Worm (Caenorhabditis elegans) whole organism, L4 larva: ENCODE measurements around the gene EGAP1.5.

Experiments
- F10B5.3 ChIP-seq: sonication (generic microtip); optimal IDR thresholded peaks from 2 replicates; lab custom pipeline; 2016; ENCODE audit warnings: mild to moderate bottlenecking, missing genetic modification characterization, missing compliant biosample characterization
- F37D6.2 ChIP-seq: sonication (generic microtip); optimal IDR thresholded peaks from 2 replicates; lab custom pipeline; 2016; ENCODE audit warnings: mild to moderate bottlenecking, missing genetic modification characterization, missing compliant biosample characterization
- F44E2.7 ChIP-seq: fragments of 200-800 bp; sonication (Bioruptor generic); IDR thresholded peaks from 2 replicates; pipeline ENCODE4 v2.1.2; 2022; ENCODE audit warnings: missing genetic modification characterization, missing compliant biosample characterization
- F49E8.2 ChIP-seq: sonication (generic microtip); optimal IDR thresholded peaks from 2 replicates; lab custom pipeline; 2016; ENCODE audit warnings: missing compliant biosample characterization, mild to moderate bottlenecking, missing genetic modification characterization, borderline replicate concordance
- R02D3.7 ChIP-seq: fragments of 150-350 bp; sonication (generic microtip); optimal IDR thresholded peaks from 3 replicates; lab custom pipeline; 2014; ENCODE audit warnings: missing biosample characterization, missing genetic modification characterization
- T26A8.4 ChIP-seq: fragments of 200-800 bp; sonication (Bioruptor generic); IDR thresholded peaks from 2 replicates; pipeline ENCODE4 v1.3.6; 2022; ENCODE audit warnings: missing genetic modification characterization, missing compliant biosample characterization
- Y5F2A.4 ChIP-seq: fragments of 200-800 bp; sonication (Bioruptor generic); optimal IDR thresholded peaks from 2 replicates; lab custom pipeline; 2018; ENCODE audit warnings: mild to moderate bottlenecking, missing genetic modification characterization, missing compliant biosample characterization
- ZK337.2 ChIP-seq: fragments of 200-800 bp; sonication (Bioruptor generic); IDR thresholded peaks from 2 replicates; pipeline ENCODE4 v1.3.6; 2022; ENCODE audit warnings: missing genetic modification reagents, missing genetic modification characterization, missing compliant biosample characterization
- aha-1 ChIP-seq: fragments of 150-350 bp; peaks from one replicate; lab custom pipeline; 2014; ENCODE audit warnings: missing biosample characterization, missing genetic modification characterization
- aly-2 ChIP-seq: sonication (generic microtip); optimal IDR thresholded peaks from 2 replicates; lab custom pipeline; 2018; ENCODE audit warnings: missing biosample characterization, missing genetic modification characterization
- attf-4 ChIP-seq: sonication (generic microtip); optimal IDR thresholded peaks from 3 replicates; lab custom pipeline; 2017; ENCODE audit warnings: missing biosample characterization, missing genetic modification characterization
- ceh-20 ChIP-seq: fragments of 200-800 bp; sonication (Bioruptor generic); IDR thresholded peaks from 2 replicates; pipeline ENCODE4 v1.3.6; 2022; ENCODE audit warnings: missing genetic modification reagents, missing genetic modification characterization, missing compliant biosample characterization
- cey-2 ChIP-seq: sonication (generic microtip); optimal IDR thresholded peaks from 3 replicates; lab custom pipeline; 2017; ENCODE audit warnings: missing genetic modification characterization, mild to moderate bottlenecking, missing compliant biosample characterization, antibody characterized with exemption, borderline replicate concordance; ENCODE audit not compliant: insufficient read depth
- ctbp-1 ChIP-seq: fragments of 200-800 bp; sonication (Bioruptor generic); IDR thresholded peaks from 2 replicates; pipeline ENCODE4 v1.3.6; 2022; ENCODE audit warnings: missing genetic modification reagents, missing genetic modification characterization, missing compliant biosample characterization
- daf-16 ChIP-seq, 3 experiments: sonication (generic microtip); optimal IDR thresholded peaks; 2 replicates each; lab custom pipeline; 2016 to 2017; ENCODE audit warnings: missing genetic modification characterization in 3 of 3, missing genetic modification reagents in 3 of 3, mild to moderate bottlenecking in 2 of 3, missing compliant biosample characterization in 2 of 3, missing biosample characterization in 1 of 3, moderate library complexity in 1 of 3
- dmd-6 ChIP-seq: fragments of 200-800 bp; sonication (Bioruptor generic); IDR thresholded peaks from 2 replicates; pipeline ENCODE4 v1.3.6; 2022; ENCODE audit warnings: missing genetic modification reagents, missing genetic modification characterization, missing compliant biosample characterization
- dve-1 ChIP-seq: sonication (generic microtip); optimal IDR thresholded peaks from 2 replicates; lab custom pipeline; 2017; ENCODE audit warnings: antibody characterized with exemption, mild to moderate bottlenecking, missing genetic modification characterization, missing compliant biosample characterization; ENCODE audit not compliant: insufficient read depth
- egl-43 ChIP-seq: fragments of 200-800 bp; sonication (Bioruptor generic); IDR thresholded peaks from 2 replicates; pipeline ENCODE4 v1.3.6; 2022; ENCODE audit warnings: missing genetic modification reagents, missing genetic modification characterization, missing compliant biosample characterization
- fkh-10 ChIP-seq: fragments of 150-350 bp; optimal IDR thresholded peaks from 2 replicates; lab custom pipeline; 2014; ENCODE audit warnings: missing biosample characterization, missing genetic modification reagents, missing genetic modification characterization
- hif-1 ChIP-seq, 2 experiments: sonication (generic microtip); optimal IDR thresholded peaks; 2 replicates each; lab custom pipeline; 2016 to 2017; ENCODE audit warnings: missing compliant biosample characterization in 2 of 2, missing genetic modification characterization in 2 of 2, missing genetic modification reagents in 2 of 2, missing genotype in 2 of 2, mild to moderate bottlenecking in 1 of 2
- hlh-11 ChIP-seq: fragments of 200-800 bp; sonication (Bioruptor generic); optimal IDR thresholded peaks from 2 replicates; lab custom pipeline; 2018; ENCODE audit warnings: mild to moderate bottlenecking, missing genetic modification characterization, missing compliant biosample characterization
- hlh-30 ChIP-seq: sonication (generic microtip); optimal IDR thresholded peaks from 2 replicates; lab custom pipeline; 2017; ENCODE audit warnings: antibody characterized with exemption, mild to moderate bottlenecking, missing genetic modification characterization, missing compliant biosample characterization; ENCODE audit not compliant: insufficient read depth
- hmg-1.1 ChIP-seq: fragments of 200-800 bp; sonication (Bioruptor generic); IDR thresholded peaks from 2 replicates; pipeline ENCODE4 v1.3.6; 2022; ENCODE audit warnings: missing genetic modification reagents, missing genetic modification characterization, missing compliant biosample characterization
- lin-13 ChIP-seq: fragments of 150-350 bp; optimal IDR thresholded peaks from 2 replicates; lab custom pipeline; 2014; ENCODE audit warnings: missing biosample characterization, missing genetic modification reagents, missing genetic modification characterization
- lsy-2 ChIP-seq, 2 experiments: fragments of 150-350 bp in 1 of 2; sonication (generic microtip) in 1 of 2; optimal IDR thresholded peaks; 2 replicates each; lab custom pipeline; 2014 to 2017; ENCODE audit warnings: missing biosample characterization in 2 of 2, missing genetic modification characterization in 2 of 2
- madf-9 ChIP-seq: fragments of 200-800 bp; sonication (Bioruptor generic); conservative IDR thresholded peaks from 2 replicates; pipeline ENCODE4 v1.3.6; 2022; ENCODE audit warnings: missing genetic modification reagents, missing genetic modification characterization, missing compliant biosample characterization
- mep-1 ChIP-seq: fragments of 150-350 bp; sonication (generic microtip); optimal IDR thresholded peaks from 3 replicates; lab custom pipeline; 2014; ENCODE audit warnings: missing biosample characterization, missing genetic modification characterization
- mes-2 ChIP-seq: sonication (generic microtip); optimal IDR thresholded peaks from 2 replicates; lab custom pipeline; 2016; ENCODE audit warnings: missing genotype, mild to moderate bottlenecking, missing genetic modification characterization, missing compliant biosample characterization; ENCODE audit not compliant: poor library complexity, severe bottlenecking
- nhr-11 ChIP-seq: fragments of 150-350 bp; optimal IDR thresholded peaks from 2 replicates; lab custom pipeline; 2014; ENCODE audit warnings: missing biosample characterization, missing genetic modification characterization
- nhr-25 ChIP-seq: sonication (generic microtip); optimal IDR thresholded peaks from 2 replicates; lab custom pipeline; 2017; ENCODE audit warnings: missing genetic modification characterization, mild to moderate bottlenecking, missing compliant biosample characterization, antibody characterized with exemption, moderate library complexity, borderline replicate concordance; ENCODE audit not compliant: insufficient read depth
- nhr-28 ChIP-seq: fragments of 150-350 bp; optimal IDR thresholded peaks from 2 replicates; lab custom pipeline; 2014; ENCODE audit warnings: missing biosample characterization, missing genetic modification characterization
- pha-4 ChIP-seq, 2 experiments: fragments of 150-350 bp in 1 of 2; fragments of 200-800 bp in 1 of 2; sonication (Bioruptor generic) in 1 of 2; IDR thresholded peaks in 1 of 2; optimal IDR thresholded peaks in 1 of 2; 2 replicates each; pipeline versions ENCODE4 v1.3.6 to Lab custom; 2014 to 2022; ENCODE audit warnings: missing genetic modification characterization in 2 of 2, missing genetic modification reagents in 2 of 2, missing biosample characterization in 1 of 2, missing compliant biosample characterization in 1 of 2
- php-3 ChIP-seq: fragments of 200-800 bp; sonication (Bioruptor generic); IDR thresholded peaks from 2 replicates; pipeline ENCODE4 v1.3.6; 2022; ENCODE audit warnings: missing genetic modification reagents, missing genetic modification characterization, missing compliant biosample characterization
- rbr-2 ChIP-seq: sonication (generic microtip); optimal IDR thresholded peaks from 2 replicates; lab custom pipeline; 2016; ENCODE audit warnings: missing genotype, missing genetic modification characterization, missing compliant biosample characterization
- set-16 ChIP-seq: fragments of 200-800 bp; sonication (Bioruptor generic); IDR thresholded peaks from 2 replicates; pipeline ENCODE4 v1.3.6; 2022; ENCODE audit warnings: missing genetic modification reagents, missing genetic modification characterization, missing compliant biosample characterization
- unc-39 ChIP-seq: sonication (generic microtip); optimal IDR thresholded peaks from 2 replicates; lab custom pipeline; 2017; ENCODE audit warnings: missing biosample characterization, missing genetic modification characterization
- unc-62 ChIP-seq, 3 experiments: fragments of 150-350 bp in 1 of 3; sonication (generic microtip); optimal IDR thresholded peaks in 2 of 3; peaks in 1 of 3; 1 replicate in 1 of 3; 2 replicates in 2 of 3; lab custom pipeline; 2014 to 2017; ENCODE audit warnings: missing biosample characterization in 3 of 3, missing genetic modification characterization in 3 of 3, missing genetic modification reagents in 3 of 3, missing genotype in 1 of 3
- zag-1 ChIP-seq: fragments of 150-350 bp; optimal IDR thresholded peaks from 2 replicates; lab custom pipeline; 2014; ENCODE audit warnings: missing biosample characterization, missing genetic modification characterization
- zfp-3 ChIP-seq: fragments of 200-800 bp; sonication (Bioruptor generic); conservative IDR thresholded peaks from 2 replicates; pipeline ENCODE4 v1.3.6; 2022; ENCODE audit warnings: missing genetic modification reagents, missing genetic modification characterization, missing compliant biosample characterization
- zip-2 ChIP-seq: fragments of 150-350 bp; optimal IDR thresholded peaks from 2 replicates; lab custom pipeline; 2014; ENCODE audit warnings: missing biosample characterization, missing genetic modification characterization

EGAP1.5 gene

DNA sequence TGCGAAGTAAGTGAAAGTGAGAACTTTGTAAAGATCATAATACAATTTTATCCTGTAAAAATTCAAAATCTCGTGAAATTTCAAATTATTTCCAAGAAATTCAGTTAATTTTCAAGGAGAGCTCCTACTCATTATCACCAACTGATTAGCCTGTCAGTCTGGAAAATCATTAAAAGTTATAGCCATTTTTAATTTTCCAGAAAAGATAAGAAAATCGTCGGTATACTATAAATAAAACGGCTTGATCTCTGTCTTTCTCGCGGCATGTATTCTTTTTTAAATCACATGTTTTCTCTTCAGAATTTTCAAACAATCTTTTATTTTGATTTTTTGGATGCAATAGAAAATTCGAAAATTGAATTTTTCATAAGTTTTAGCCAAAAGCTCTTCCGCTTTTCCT lies 17.5 kb downstream of the EGAP1.5 start:
- TF ChIP-seq php-3 (GFP tag; lab: Robert Waterston, UW) (peak; percentile 60; the same call in 1 of the 2 replicates), nhr-11 (tag; lab: Kevin White, UChicago) (no peak), dmd-6 (GFP tag; lab: Robert Waterston, UW) (peak; percentile 32; the same call in 1 of the 2 replicates), madf-9 (no peak), Y5F2A.4 (GFP tag; lab: Kevin White, UChicago) (no peak), nhr-25 (tag; lab: Kevin White, UChicago) (no peak), F37D6.2 (tag; lab: Kevin White, UChicago) (no peak), dve-1 (tag; lab: Kevin White, UChicago) (peak; percentile 43)

- TF ChIP-seq Y5F2A.4 (GFP tag; lab: Kevin White, UChicago) (no peak), nhr-11 (tag; lab: Kevin White, UChicago) (peak; percentile 4), rbr-2 (tag; lab: Kevin White, UChicago) (peak; percentile 36), zfp-3 (no peak), cey-2 (no peak), attf-4 (no peak), nhr-28 (tag; lab: Kevin White, UChicago) (no peak), dmd-6 (GFP tag; lab: Robert Waterston, UW) (peak; percentile 10; the same call in 1 of the 2 replicates), hmg-1.1 (GFP tag; lab: Robert Waterston, UW) (peak; percentile 59), daf-16 (GFP tag; optimal IDR thresholded peaks at IDR 0.05; lab: Kevin White, UChicago) (peak in 1 of 2 experiments; percentile 56), daf-16 (tag; optimal IDR thresholded peaks at IDR 0.05; lab: Kevin White, UChicago) (no peak), set-16 (GFP tag; lab: Robert Waterston, UW) (peak; percentile 48; the same call in 1 of the 2 replicates), pha-4 (GFP tag; IDR thresholded peaks at IDR 0.05; lab: Robert Waterston, UW) (peak; percentile 42; the same call in 1 of the 2 replicates), pha-4 (tag; optimal IDR thresholded peaks at IDR 0.05; lab: Kevin White, UChicago) (no peak), zip-2 (tag; lab: Kevin White, UChicago) (no peak), F10B5.3 (tag; lab: Kevin White, UChicago) (no peak), lsy-2 (tag; optimal IDR thresholded peaks at IDR 0.05; lab: Kevin White, UChicago) (peak in 1 of 2 experiments; percentile 44), ZK337.2 (GFP tag; lab: Robert Waterston, UW) (no peak), F44E2.7 (GFP tag; lab: Robert Waterston, UW) (no peak), aha-1 (peak; percentile 94), T26A8.4 (GFP tag; lab: Robert Waterston, UW) (no peak), hlh-11 (peak; percentile 57), mep-1 (tag; lab: Kevin White, UChicago) (peak; percentile 54), lin-13 (GFP tag; lab: Kevin White, UChicago) (no peak), R02D3.7 (tag; lab: Kevin White, UChicago) (no peak), unc-39 (tag; lab: Kevin White, UChicago) (no peak), ctbp-1 (peak; percentile 50; the same call in 1 of the 2 replicates), egl-43 (GFP tag; lab: Robert Waterston, UW) (0 out of 2 replicates have a peak, but pooled peaks have one; percentile 5), ceh-20 (GFP tag; lab: Robert Waterston, UW) (peak; percentile 56), F49E8.2 (tag; lab: Kevin White, UChicago) (no peak), zag-1 (tag; lab: Kevin White, UChicago) (no peak), aly-2 (no peak), unc-62 (GFP tag; optimal IDR thresholded peaks at IDR 0.05 in 1 of 2; lab: Kevin White, UChicago) (peak in 1 of 2 experiments; percentile 94), unc-62 (tag; optimal IDR thresholded peaks at IDR 0.05; lab: Kevin White, UChicago) (no peak), mes-2 (tag; lab: Kevin White, UChicago) (peak; percentile 20), hlh-30 (peak; percentile 2), hif-1 (tag; optimal IDR thresholded peaks at IDR 0.05; lab: Kevin White, UChicago) (peak in 1 of 2 experiments; percentile 16), fkh-10 (GFP tag; lab: Kevin White, UChicago) (peak; percentile 76), F37D6.2 (tag; lab: Kevin White, UChicago) (no peak)
These were observed 18.3 kb downstream of the EGAP1.5 start for ce11 chrIII:5949817-5950216.
